Fruit fly (Drosophila melanogaster) whole organism: ENCODE measurements around the gene CREG.

ENCODE experiments used
- CG8478 ChIP-seq: fragments of >200 bp; optimal IDR thresholded peaks from 2 replicates; lab custom pipeline; 2018; ENCODE audit warnings: inconsistent platforms
- Dll ChIP-seq: fragments of >200 bp; optimal IDR thresholded peaks from 2 replicates; lab custom pipeline; 2017
- EcR ChIP-seq, 2 experiments: fragments of >200 bp; optimal IDR thresholded peaks; 2 replicates each; lab custom pipeline; 2017; ENCODE audit warnings: missing biosample characterization in 2 of 2, missing genetic modification characterization in 2 of 2, missing genetic modification reagents in 2 of 2
- pan ChIP-seq: fragments of >200 bp; optimal IDR thresholded peaks from 2 replicates; lab custom pipeline; 2017
- psq ChIP-seq: fragments of >200 bp; optimal IDR thresholded peaks from 2 replicates; lab custom pipeline; 2017
- usp ChIP-seq: fragments of >200 bp; optimal IDR thresholded peaks from 2 replicates; lab custom pipeline; 2017; ENCODE audit warnings: missing biosample characterization, missing genetic modification characterization, mixed read lengths

Gene CREG

dm6 chr3R:17366023-17366422 is 28.4 kb downstream of the CREG start, which contains the start of gene beat-IIa:
Gene beat-IIa (minus strand): TSS chr3R:17366119.
- no peak for TF ChIP-seq pan
- TF ChIP-seq Dll (lab: Kevin White, UChicago), result no peak
- no peak for TF ChIP-seq usp
- no peak for TF ChIP-seq psq (lab: Kevin White, UChicago)
- TF ChIP-seq CG8478 (lab: Kevin White, UChicago), result no peak
- no peak for TF ChIP-seq EcR (GFP tag; optimal IDR thresholded peaks at IDR 0.05; lab: Kevin White, UChicago)

- TF ChIP-seq psq (lab: Kevin White, UChicago) (no peak), usp (no peak), Dll (lab: Kevin White, UChicago) (no peak), CG8478 (lab: Kevin White, UChicago) (no peak), EcR (GFP tag; optimal IDR thresholded peaks at IDR 0.05; lab: Kevin White, UChicago) (no peak), pan (no peak)
These were observed 35.1 kb downstream of the CREG start for dm6 chr3R:17359370-17359769.

- TF ChIP-seq CG8478 (lab: Kevin White, UChicago) (no peak), pan (no peak), usp (no peak), EcR (GFP tag; optimal IDR thresholded peaks at IDR 0.05; lab: Kevin White, UChicago) (no peak), psq (lab: Kevin White, UChicago) (no peak), Dll (lab: Kevin White, UChicago) (no peak)
These were observed 48.2 kb downstream of the CREG start for dm6 chr3R:17346212-17346611.
